Fruit fly (Drosophila melanogaster): ENCODE data around the gene CG15170.

DNA sequence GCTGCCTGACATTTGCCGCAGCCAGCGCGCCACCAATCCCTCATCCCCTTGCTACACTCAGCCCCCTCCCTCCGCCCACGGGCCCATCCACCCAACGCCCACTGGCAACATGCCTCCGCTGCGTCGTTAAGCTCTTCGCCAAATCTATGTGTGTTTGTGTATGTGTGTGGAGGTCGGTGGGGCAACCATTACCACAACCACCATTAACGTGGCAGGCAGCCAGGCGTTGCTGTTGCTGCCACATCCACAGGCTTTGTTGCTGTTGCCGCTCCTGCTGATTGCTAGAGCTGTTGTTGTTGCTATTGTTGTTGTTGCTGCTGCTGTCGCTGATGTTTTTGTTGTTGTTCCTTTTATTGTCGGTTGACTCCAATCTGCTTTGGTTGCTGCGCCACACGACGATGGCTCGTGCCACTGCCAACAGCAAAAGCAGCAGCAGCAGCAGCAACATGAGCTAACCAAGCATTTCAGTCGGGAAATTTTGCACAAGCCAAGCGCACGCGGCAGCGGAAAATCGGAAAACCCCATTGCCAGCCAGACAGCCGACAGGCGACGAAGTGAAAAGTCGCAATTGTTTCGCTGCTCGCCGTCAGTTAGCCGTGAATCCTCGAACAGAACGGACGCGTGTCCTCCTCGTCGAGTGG lies 37.3 kb upstream of the CG15170 start, which contains the start of gene Sidpn:
- TF ChIP-seq Hr39 (GFP tag; optimal IDR thresholded peaks at IDR 0.05) (no peak), esn (GFP tag; optimal IDR thresholded peaks at IDR 0.05) (no peak), eg (GFP tag; IDR thresholded peaks at IDR 0.05) (no peak), Sox102F (GFP tag; optimal IDR thresholded peaks at IDR 0.05) (no peak), CG8319 (GFP tag; optimal IDR thresholded peaks at IDR 0.05) (no peak), fkh (GFP tag; optimal IDR thresholded peaks at IDR 0.05) (no peak), net (GFP tag; optimal IDR thresholded peaks at IDR 0.05) (no peak), CG1621 (tag; optimal IDR thresholded peaks at IDR 0.05) (no peak), OdsH (GFP tag; optimal IDR thresholded peaks at IDR 0.05) (no peak), lz (GFP tag; optimal IDR thresholded peaks at IDR 0.05) (no peak), topi (GFP tag; optimal IDR thresholded peaks at IDR 0.05) (no peak), Eip78C (GFP tag) (no peak)

Data from whole organism, prepupa.